Worm (Caenorhabditis elegans) whole organism, L4 larva: ENCODE results near the gene dhs-14.

Experiments used
- ceh-44 ChIP-seq: fragments of 200-800 bp; sonication (Bioruptor generic); IDR thresholded peaks from 2 replicates; pipeline ENCODE4 v1.3.6; 2022; ENCODE audit warnings: missing genetic modification reagents, missing genetic modification characterization, missing compliant biosample characterization
- nhr-41 ChIP-seq: fragments of 200-800 bp; sonication (Bioruptor generic); IDR thresholded peaks from 2 replicates; pipeline ENCODE4 v1.3.6; 2022; ENCODE audit warnings: missing genetic modification reagents, missing genetic modification characterization, missing compliant biosample characterization

ce11 chrV:2739607-2740006, 25.4 kb downstream of the dhs-14 start:
- TF ChIP-seq ceh-44 (GFP tag; lab: Robert Waterston, UW) (no peak), nhr-41 (GFP tag; lab: Robert Waterston, UW) (no peak)
